Fruit fly (Drosophila melanogaster) Kc167 (cell line): ENCODE data around the gene ago.

Experiments used
- Myc ChIP-seq: fragments of >200 bp; optimal IDR thresholded peaks from 2 replicates; lab custom pipeline; 2017; ENCODE audit warnings: missing external identifiers
- h ChIP-seq: fragments of >200 bp; optimal IDR thresholded peaks from 3 replicates; lab custom pipeline; 2018; ENCODE audit warnings: missing external identifiers
- insv ChIP-seq: fragments of >200 bp; optimal IDR thresholded peaks from 3 replicates; lab custom pipeline; 2018; ENCODE audit warnings: missing external identifiers
- psq ChIP-seq: fragments of >200 bp; optimal IDR thresholded peaks from 2 replicates; lab custom pipeline; 2017; ENCODE audit warnings: missing external identifiers

- no peak for TF ChIP-seq Myc (lab: Kevin White, UChicago)
- no peak for TF ChIP-seq insv
- no peak for TF ChIP-seq h (lab: Kevin White, UChicago)
- TF ChIP-seq psq = no peak
Measured at dm6 chr3L:4227164-4227563, 26.9 kb downstream of the ago start, which contains the start of gene CG46460.
